Fruit fly (Drosophila melanogaster): ENCODE results near the gene CG14408.

The CG14408 gene

dm6 chrX:14853153-14853672 is 21.4 kb upstream of the CG14408 start, which contains the start of gene CG9521:
TSS of gene CG9521 (minus strand) at chrX:14853269.
- TF ChIP-seq Deaf1 (tag; optimal IDR thresholded peaks at IDR 0.05) (peak; percentile 91), ken (GFP tag; IDR thresholded peaks at IDR 0.05) (no peak), maf-S (GFP tag; optimal IDR thresholded peaks at IDR 0.05) (no peak), sisA (GFP tag; IDR thresholded peaks at IDR 0.05) (no peak), chinmo (GFP tag; IDR thresholded peaks at IDR 0.05; ENCODE audit: partially characterized antibody) (0 out of 4 replicates have a peak, but pooled peaks have one; percentile 72), sd (tag; optimal IDR thresholded peaks at IDR 0.05) (peak; percentile 0), Pdp1 (GFP tag; optimal IDR thresholded peaks at IDR 0.05) (peak in 1 of 2 experiments; percentile 8), Eip74EF (GFP tag; optimal IDR thresholded peaks at IDR 0.05) (peak in 1 of 2 experiments; percentile 24), CG12104 (GFP tag; optimal IDR thresholded peaks at IDR 0.05) (no peak), CG13894 (tag; optimal IDR thresholded peaks at IDR 0.05) (peak; percentile 95), BEAF-32 (GFP tag; optimal IDR thresholded peaks at IDR 0.05) (no peak), HLH3B (GFP tag; IDR thresholded peaks at IDR 0.05) (no peak), en (GFP tag; optimal IDR thresholded peaks at IDR 0.05) (no peak), CG13296 (GFP tag; optimal IDR thresholded peaks at IDR 0.05) (no peak)

- TF ChIP-seq tap (tag; optimal IDR thresholded peaks at IDR 0.05) = no peak
- no peak for TF ChIP-seq Nf-YA (GFP tag; IDR thresholded peaks at IDR 0.05)
- no peak for TF ChIP-seq CG10543 (GFP tag; optimal IDR thresholded peaks at IDR 0.05)
- TF ChIP-seq Meics (GFP tag; optimal IDR thresholded peaks at IDR 0.05) = peak; percentile 81
- no peak for TF ChIP-seq Dip3 (GFP tag; optimal IDR thresholded peaks at IDR 0.05)
- TF ChIP-seq Atf-2 (GFP tag; optimal IDR thresholded peaks at IDR 0.05) = no peak
Observed at dm6 chrX:14850069-14850468, 18.2 kb upstream of the CG14408 start.

- TF ChIP-seq twi (tag; optimal IDR thresholded peaks at IDR 0.05) = peak; percentile 40
- TF ChIP-seq CG11504 (tag; optimal IDR thresholded peaks at IDR 0.05) = peak; percentile 76
- peak; percentile 32 for TF ChIP-seq CG30431 (GFP tag; optimal IDR thresholded peaks at IDR 0.05)
- peak in 1 of 2 experiments; percentile 4 for TF ChIP-seq Hr78 (GFP tag; optimal IDR thresholded peaks at IDR 0.05)
- TF ChIP-seq ind (GFP tag; optimal IDR thresholded peaks at IDR 0.05) = peak; percentile 64
- TF ChIP-seq tll (GFP tag; optimal IDR thresholded peaks at IDR 0.05) = no peak
- no peak for TF ChIP-seq CG15696 (tag; optimal IDR thresholded peaks at IDR 0.05)
- peak; percentile 69 for TF ChIP-seq E2f1 (GFP tag; IDR thresholded peaks at IDR 0.05)
- TF ChIP-seq aop (GFP tag; IDR thresholded peaks at IDR 0.05) = 0 out of 2 replicates have a peak, but pooled peaks have one; percentile 35
- TF ChIP-seq Lim3 (GFP tag; IDR thresholded peaks at IDR 0.05) = 0 out of 2 replicates have a peak, but pooled peaks have one; percentile 39
- TF ChIP-seq nerfin-1 (tag; optimal IDR thresholded peaks at IDR 0.05) = peak; percentile 61
- TF ChIP-seq CG14014 (GFP tag; IDR thresholded peaks at IDR 0.05) = peak; percentile 70
- peak; percentile 64 for TF ChIP-seq lilli (GFP tag; optimal IDR thresholded peaks at IDR 0.05)
- peak; percentile 14; the same call in 1 of the 3 replicates for TF ChIP-seq knrl (GFP tag; IDR thresholded peaks at IDR 0.05; ENCODE audit: partially characterized antibody)
- peak; percentile 68 for TF ChIP-seq Fer3 (tag; optimal IDR thresholded peaks at IDR 0.05)
- TF ChIP-seq mam (GFP tag; optimal IDR thresholded peaks at IDR 0.05) = peak; percentile 27
- TF ChIP-seq vvl (GFP tag; IDR thresholded peaks at IDR 0.05) = peak; percentile 90
- no peak for TF ChIP-seq CkIIα-i1 (GFP tag; IDR thresholded peaks at IDR 0.05)
- no peak for TF ChIP-seq CG15073 (GFP tag; optimal IDR thresholded peaks at IDR 0.05)
- TF ChIP-seq CG17361 (GFP tag; IDR thresholded peaks at IDR 0.05) = peak; percentile 57
- TF ChIP-seq chinmo (GFP tag; IDR thresholded peaks at IDR 0.05; ENCODE audit: partially characterized antibody) = no peak
- TF ChIP-seq ro (GFP tag; IDR thresholded peaks at IDR 0.05) = 0 out of 2 replicates have a peak, but pooled peaks have one; percentile 33
- TF ChIP-seq fru (optimal IDR thresholded peaks at IDR 0.05) = no peak
- peak; percentile 49 for TF ChIP-seq chn (GFP tag; optimal IDR thresholded peaks at IDR 0.05)
- TF ChIP-seq grau (tag; optimal IDR thresholded peaks at IDR 0.05) = peak; percentile 71
- TF ChIP-seq CG3847 (GFP tag; IDR thresholded peaks at IDR 0.05) = peak; percentile 59
- TF ChIP-seq CG10366 (GFP tag; IDR thresholded peaks at IDR 0.05) = peak; percentile 67
- TF ChIP-seq pfk (GFP tag; optimal IDR thresholded peaks at IDR 0.05) = no peak
Observed at dm6 chrX:14848755-14849354, 17.0 kb upstream of the CG14408 start, which contains the start of gene CG9522. TSS of gene CG9522 (minus strand) at chrX:14848808.

All from whole organism, embryonic.